Worm (Caenorhabditis elegans): ENCODE data around the gene T19D2.13.

T19D2.13 gene

ce11 chrX:3911280-3911679 lies 30.9 kb downstream of the T19D2.13 start, which contains the start of gene T22B2.5:
T22B2.5 (minus strand) TSS chrX:3911380.
- TF ChIP-seq gmeb-2 (tag; optimal IDR thresholded peaks at IDR 0.05): no peak
- TF ChIP-seq ahr-1 (tag; optimal IDR thresholded peaks at IDR 0.05): no peak
- no peak for TF ChIP-seq ceh-45 (GFP tag; IDR thresholded peaks at IDR 0.05)
- TF ChIP-seq ceh-48 (tag; optimal IDR thresholded peaks at IDR 0.05): no peak
- no peak for TF ChIP-seq ceh-22 (tag; optimal IDR thresholded peaks at IDR 0.05)
- no peak for TF ChIP-seq pqm-1 (tag; optimal IDR thresholded peaks at IDR 0.05)
- no peak for TF ChIP-seq ceh-9 (tag; optimal IDR thresholded peaks at IDR 0.05)
- TF ChIP-seq tbx-2 (tag; optimal IDR thresholded peaks at IDR 0.05): no peak
- TF ChIP-seq pros-1 (tag; optimal IDR thresholded peaks at IDR 0.05): no peak
- no peak for TF ChIP-seq unc-3 (GFP tag; conservative IDR thresholded peaks at IDR 0.05)
- TF ChIP-seq unc-3 (tag; optimal IDR thresholded peaks at IDR 0.05): no peak
- no peak for TF ChIP-seq hlh-6 (tag; optimal IDR thresholded peaks at IDR 0.05)
- no peak for TF ChIP-seq odd-2 (tag; optimal IDR thresholded peaks at IDR 0.05)
- TF ChIP-seq ama-1 (optimal IDR thresholded peaks at IDR 0.05): no peak
- no peak for TF ChIP-seq dve-1 (tag; optimal IDR thresholded peaks at IDR 0.05)

DNA sequence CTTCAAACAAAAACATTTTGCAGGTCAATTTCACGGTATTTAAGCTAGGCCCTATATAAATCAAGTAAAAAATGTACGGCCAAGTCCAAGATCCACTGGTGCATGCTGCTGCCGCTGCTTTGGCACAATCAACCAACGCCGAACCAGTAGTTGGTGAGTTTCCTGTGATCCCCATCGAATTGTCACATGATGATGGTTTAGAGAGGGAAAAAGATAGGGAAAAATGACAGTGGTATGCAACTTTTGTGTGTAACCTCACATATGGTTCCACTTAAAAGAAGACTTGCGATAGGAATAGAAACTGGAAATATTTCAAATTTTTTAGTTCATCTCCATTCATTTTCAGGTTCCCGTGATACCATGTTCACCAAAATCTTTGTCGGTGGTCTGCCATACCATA lies 37.6 kb downstream of the T19D2.13 start, which contains the start of gene sup-12:
Gene sup-12 (plus strand): TSS at position 17 of the 400 bp plus-strand sequence.
- TF ChIP-seq hlh-13 (GFP tag; optimal IDR thresholded peaks at IDR 0.05): no peak
- no peak for TF ChIP-seq sox-4 (tag; optimal IDR thresholded peaks at IDR 0.05)
- no peak for TF ChIP-seq nhr-11 (tag; optimal IDR thresholded peaks at IDR 0.05)
- TF ChIP-seq hlh-30 (tag; optimal IDR thresholded peaks at IDR 0.05; ENCODE audit: insufficient read depth): peak; percentile 10

- TF ChIP-seq ceh-14 (tag; optimal IDR thresholded peaks at IDR 0.05) (no peak), unc-42 (tag; optimal IDR thresholded peaks at IDR 0.05) (peak; percentile 93)
Measured at ce11 chrX:3901389-3901788, 40.8 kb downstream of the T19D2.13 start.

- TF ChIP-seq pag-3 (tag; optimal IDR thresholded peaks at IDR 0.05; ENCODE audit: borderline replicate concordance): no peak
- no peak for TF ChIP-seq T23F11.4 (GFP tag; optimal IDR thresholded peaks at IDR 0.05)
- no peak for TF ChIP-seq madf-2 (tag; optimal IDR thresholded peaks at IDR 0.05)
- no peak for TF ChIP-seq elt-2 (tag; optimal IDR thresholded peaks at IDR 0.05)
- no peak for TF ChIP-seq ets-4 (tag; optimal IDR thresholded peaks at IDR 0.05)
- TF ChIP-seq ceh-19 (GFP tag; optimal IDR thresholded peaks at IDR 0.05): no peak
- TF ChIP-seq zip-5 (tag; optimal IDR thresholded peaks at IDR 0.05): no peak
- no peak for TF ChIP-seq syd-9 (tag; optimal IDR thresholded peaks at IDR 0.05)
- peak; percentile 37 for TF ChIP-seq rnt-1 (tag; optimal IDR thresholded peaks at IDR 0.05)
- TF ChIP-seq sox-2 (GFP tag; IDR thresholded peaks at IDR 0.05): no peak
- TF ChIP-seq elt-4 (tag; optimal IDR thresholded peaks at IDR 0.05): no peak
- no peak for TF ChIP-seq che-1 (tag; optimal IDR thresholded peaks at IDR 0.05)
- TF ChIP-seq ceh-31 (tag; optimal IDR thresholded peaks at IDR 0.05): no peak
- TF ChIP-seq pat-9 (tag; optimal IDR thresholded peaks at IDR 0.05): peak; percentile 40
- no peak for TF ChIP-seq ceh-6 (GFP tag; optimal IDR thresholded peaks at IDR 0.05)
- TF ChIP-seq ttx-3 (tag; optimal IDR thresholded peaks at IDR 0.05): no peak
- no peak for TF ChIP-seq pha-4 (tag; optimal IDR thresholded peaks at IDR 0.05)
- no peak for TF ChIP-seq gmeb-2 (tag; optimal IDR thresholded peaks at IDR 0.05)
- no peak for TF ChIP-seq dmd-4 (tag; optimal IDR thresholded peaks at IDR 0.05; ENCODE audit: borderline replicate concordance)
- no peak for TF ChIP-seq hlh-30 (tag; optimal IDR thresholded peaks at IDR 0.05; ENCODE audit: insufficient read depth)
- no peak for TF ChIP-seq sox-4 (tag; optimal IDR thresholded peaks at IDR 0.05)
- no peak for TF ChIP-seq pqm-1 (tag; optimal IDR thresholded peaks at IDR 0.05)
- no peak for TF ChIP-seq ceh-24 (tag; optimal IDR thresholded peaks at IDR 0.05)
- TF ChIP-seq C08G9.2 (tag; optimal IDR thresholded peaks at IDR 0.05): no peak
- TF ChIP-seq ceh-18 (tag; optimal IDR thresholded peaks at IDR 0.05): peak; percentile 24
- no peak for TF ChIP-seq hlh-6 (tag; optimal IDR thresholded peaks at IDR 0.05)
- TF ChIP-seq hlh-8 (tag; optimal IDR thresholded peaks at IDR 0.05): no peak
- no peak for TF ChIP-seq sdc-2 (tag; optimal IDR thresholded peaks at IDR 0.05)
- TF ChIP-seq mec-3 (tag; optimal IDR thresholded peaks at IDR 0.05; ENCODE audit: borderline replicate concordance): no peak
- TF ChIP-seq unc-55 (GFP tag; optimal IDR thresholded peaks at IDR 0.05): peak; percentile 8
- no peak for TF ChIP-seq unc-3 (GFP tag; conservative IDR thresholded peaks at IDR 0.05)
- no peak for TF ChIP-seq unc-3 (tag; optimal IDR thresholded peaks at IDR 0.05)
Measured at ce11 chrX:3900715-3901114, 41.5 kb downstream of the T19D2.13 start.
